Fruit fly (Drosophila melanogaster) whole organism: ENCODE measurements around the gene CG6656.

ENCODE experiments used
- CG8478 ChIP-seq: fragments of >200 bp; optimal IDR thresholded peaks from 2 replicates; lab custom pipeline; 2018; ENCODE audit warnings: inconsistent platforms
- psq ChIP-seq: fragments of >200 bp; optimal IDR thresholded peaks from 2 replicates; lab custom pipeline; 2017
- usp ChIP-seq: fragments of >200 bp; optimal IDR thresholded peaks from 2 replicates; lab custom pipeline; 2017; ENCODE audit warnings: missing biosample characterization, missing genetic modification characterization, mixed read lengths

dm6 chr3R:21874982-21875466 lies at the start of gene CG6656:
- TF ChIP-seq psq, result no peak
- TF ChIP-seq usp (GFP tag; lab: Kevin White, UChicago), result no peak
- peak; percentile 68 for TF ChIP-seq CG8478 (lab: Kevin White, UChicago)
